Comparison of ENCODE assay signal across 1 fruit fly cellular context in genomic region chr2L:12641534-12641933, dm6.
TF ChIP-seq lines count a peak whose summit lies in the region.

No protein-coding gene starts in this region.

TF ChIP-seq in whole organism, embryonic, 481 proteins besides CTCF, POLR2A, EP300 and RAD21 (continued from another document):
- no peak for TF ChIP-seq sr (GFP tag; IDR thresholded peaks at IDR 0.05; lab: Robert Waterston, UW)
- TF ChIP-seq Ssrp (tag; optimal IDR thresholded peaks at IDR 0.05; lab: Kevin White, UChicago): no peak
- TF ChIP-seq nmo (GFP tag; optimal IDR thresholded peaks at IDR 0.05; lab: Kevin White, UChicago): no peak
- no peak for TF ChIP-seq repo (GFP tag; optimal IDR thresholded peaks at IDR 0.05; lab: Kevin White, UChicago)
- TF ChIP-seq ewg (GFP tag; optimal IDR thresholded peaks at IDR 0.05; lab: Kevin White, UChicago): no peak
- TF ChIP-seq CG13894 (tag; optimal IDR thresholded peaks at IDR 0.05; lab: Kevin White, UChicago): no peak
- peak; percentile 10 for TF ChIP-seq stwl (tag; optimal IDR thresholded peaks at IDR 0.05; lab: Kevin White, UChicago)
- peak; percentile 79 for TF ChIP-seq mirr (GFP tag; optimal IDR thresholded peaks at IDR 0.05; lab: Kevin White, UChicago)
- no peak for TF ChIP-seq Jarid2 (GFP tag; optimal IDR thresholded peaks at IDR 0.05; lab: Kevin White, UChicago)
- TF ChIP-seq CG13424 (tag; optimal IDR thresholded peaks at IDR 0.05; lab: Kevin White, UChicago): no peak
- TF ChIP-seq Dek (tag; optimal IDR thresholded peaks at IDR 0.05; lab: Kevin White, UChicago): no peak
- no peak for TF ChIP-seq CG3838 (GFP tag; optimal IDR thresholded peaks at IDR 0.05; lab: Kevin White, UChicago)
- TF ChIP-seq CG14710 (tag; optimal IDR thresholded peaks at IDR 0.05; lab: Kevin White, UChicago): peak; percentile 23
- no peak for TF ChIP-seq gsb (GFP tag; IDR thresholded peaks at IDR 0.05; lab: Robert Waterston, UW)
- no peak for TF ChIP-seq CG5180 (GFP tag; optimal IDR thresholded peaks at IDR 0.05; lab: Kevin White, UChicago)
- no peak for TF ChIP-seq Adf1 (GFP tag; IDR thresholded peaks at IDR 0.05; lab: Robert Waterston, UW)
- no peak for TF ChIP-seq Antp (GFP tag; optimal IDR thresholded peaks at IDR 0.05; lab: Kevin White, UChicago)
- no peak for TF ChIP-seq CG9932 (GFP tag; IDR thresholded peaks at IDR 0.05; lab: Robert Waterston, UW)
- no peak for TF ChIP-seq ftz-f1 (GFP tag; optimal IDR thresholded peaks at IDR 0.05; lab: Kevin White, UChicago)
- TF ChIP-seq Xbp1 (GFP tag; optimal IDR thresholded peaks at IDR 0.05; lab: Kevin White, UChicago): no peak
- TF ChIP-seq CG11695 (GFP tag; IDR thresholded peaks at IDR 0.05; lab: Robert Waterston, UW): no peak
- no peak for TF ChIP-seq CG3847 (GFP tag; IDR thresholded peaks at IDR 0.05; lab: Robert Waterston, UW)
- TF ChIP-seq lola (GFP tag; optimal IDR thresholded peaks at IDR 0.05; lab: Kevin White, UChicago): peak in 1 of 3 experiments; percentile 21
- TF ChIP-seq fd102C (GFP tag; optimal IDR thresholded peaks at IDR 0.05; lab: Kevin White, UChicago): peak; percentile 4
- no peak for TF ChIP-seq lov (optimal IDR thresholded peaks at IDR 0.05; lab: Kevin White, UChicago)
- TF ChIP-seq lov (GFP tag; IDR thresholded peaks at IDR 0.05; lab: Robert Waterston, UW): no peak
- no peak for TF ChIP-seq CG2889 (GFP tag; IDR thresholded peaks at IDR 0.05; lab: Robert Waterston, UW)
- TF ChIP-seq CG10366 (GFP tag; IDR thresholded peaks at IDR 0.05; lab: Robert Waterston, UW): no peak
- TF ChIP-seq CG12071 (GFP tag; optimal IDR thresholded peaks at IDR 0.05; lab: Kevin White, UChicago): no peak
- no peak for TF ChIP-seq CG8924 (tag; optimal IDR thresholded peaks at IDR 0.05; lab: Kevin White, UChicago)
- peak; percentile 8 for TF ChIP-seq CG12769 (tag; optimal IDR thresholded peaks at IDR 0.05; lab: Kevin White, UChicago)
- no peak for TF ChIP-seq CG18764 (GFP tag; optimal IDR thresholded peaks at IDR 0.05; lab: Kevin White, UChicago)
- no peak for TF ChIP-seq tap (tag; optimal IDR thresholded peaks at IDR 0.05; lab: Kevin White, UChicago)
- no peak for TF ChIP-seq CG12299 (tag; optimal IDR thresholded peaks at IDR 0.05; lab: Kevin White, UChicago)
- TF ChIP-seq CG15514 (GFP tag; optimal IDR thresholded peaks at IDR 0.05; lab: Kevin White, UChicago): no peak
- TF ChIP-seq CG11696 (GFP tag; IDR thresholded peaks at IDR 0.05; lab: Robert Waterston, UW): no peak
- no peak for TF ChIP-seq CG12155 (GFP tag; optimal IDR thresholded peaks at IDR 0.05; lab: Kevin White, UChicago)
- no peak for TF ChIP-seq CG7928 (GFP tag; optimal IDR thresholded peaks at IDR 0.05; lab: Kevin White, UChicago)
- no peak for TF ChIP-seq Rfx (GFP tag; IDR thresholded peaks at IDR 0.05; lab: Robert Waterston, UW)
- TF ChIP-seq crol (GFP tag; IDR thresholded peaks at IDR 0.05; lab: Robert Waterston, UW): 0 out of 2 replicates have a peak, but pooled peaks have one; percentile 8
- TF ChIP-seq hbn (GFP tag; IDR thresholded peaks at IDR 0.05; lab: Robert Waterston, UW; ENCODE audit: partially characterized antibody): no peak
- TF ChIP-seq CG2202 (tag; optimal IDR thresholded peaks at IDR 0.05; lab: Kevin White, UChicago): peak; percentile 9
- TF ChIP-seq CG11723 (GFP tag; optimal IDR thresholded peaks at IDR 0.05; lab: Kevin White, UChicago): no peak
- TF ChIP-seq CG15601 (tag; optimal IDR thresholded peaks at IDR 0.05; lab: Kevin White, UChicago): no peak
- no peak for TF ChIP-seq sug (tag; optimal IDR thresholded peaks at IDR 0.05; lab: Kevin White, UChicago)
- no peak for TF ChIP-seq MTF-1 (GFP tag; optimal IDR thresholded peaks at IDR 0.05; lab: Kevin White, UChicago; ENCODE audit: borderline replicate concordance)
- TF ChIP-seq knrl (GFP tag; IDR thresholded peaks at IDR 0.05; lab: Robert Waterston, UW; ENCODE audit: partially characterized antibody): no peak
